Fruit fly (Drosophila melanogaster): ENCODE data around the gene GstD9.

GstD9 gene

DNA sequence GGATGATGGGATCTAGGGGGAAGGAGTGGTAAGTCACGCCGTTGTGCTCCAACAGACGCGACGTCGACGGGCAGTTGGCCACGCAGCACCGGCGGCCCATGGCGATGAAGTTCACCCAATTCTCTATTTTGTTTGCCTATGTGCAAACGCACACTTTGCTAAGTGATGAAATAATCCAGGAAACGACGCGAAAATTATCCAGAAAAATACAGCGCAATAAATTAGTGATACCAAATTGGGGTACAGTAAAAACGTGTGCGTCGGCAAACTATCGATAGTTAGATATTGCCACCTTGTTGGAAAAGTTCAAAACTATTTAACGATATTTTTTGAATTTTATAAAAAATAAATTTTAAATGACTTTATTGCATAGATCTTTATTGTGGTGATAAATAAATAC, 11.3 kb downstream of the GstD9 start, which contains the start of gene MBD-R2 (continued):
- TF ChIP-seq Sry-δ (GFP tag; optimal IDR thresholded peaks at IDR 0.05) (peak; percentile 62), Scr (GFP tag; IDR thresholded peaks at IDR 0.05; ENCODE audit: partially characterized antibody) (peak; percentile 76), tna (GFP tag; IDR thresholded peaks at IDR 0.05; ENCODE audit: partially characterized antibody) (peak; percentile 28; the same call in 1 of the 2 replicates), Dref (GFP tag; IDR thresholded peaks at IDR 0.05) (peak; percentile 67), Myb (GFP tag; optimal IDR thresholded peaks at IDR 0.05) (peak; percentile 65), crol (GFP tag; IDR thresholded peaks at IDR 0.05) (peak; percentile 89), Dek (tag; optimal IDR thresholded peaks at IDR 0.05) (peak; percentile 30), MBD-R2 (GFP tag; IDR thresholded peaks at IDR 0.05) (peak; percentile 82), CG15514 (GFP tag; optimal IDR thresholded peaks at IDR 0.05) (peak; percentile 47), wor (GFP tag; IDR thresholded peaks at IDR 0.05) (no peak), CG34422 (GFP tag; IDR thresholded peaks at IDR 0.05) (0 out of 3 replicates have a peak, but pooled peaks have one; percentile 38), Hr39 (optimal IDR thresholded peaks at IDR 0.05) (no peak), gfzf (GFP tag; optimal IDR thresholded peaks at IDR 0.05) (peak; percentile 74), PHDP (tag; optimal IDR thresholded peaks at IDR 0.05) (peak; percentile 11), Abd-B (GFP tag; optimal IDR thresholded peaks at IDR 0.05) (no peak), CG6654 (GFP tag; optimal IDR thresholded peaks at IDR 0.05) (no peak), pum (GFP tag; optimal IDR thresholded peaks at IDR 0.05) (no peak), CG2712 (tag; optimal IDR thresholded peaks at IDR 0.05) (peak; percentile 38), corto (GFP tag; optimal IDR thresholded peaks at IDR 0.05) (no peak)

DNA sequence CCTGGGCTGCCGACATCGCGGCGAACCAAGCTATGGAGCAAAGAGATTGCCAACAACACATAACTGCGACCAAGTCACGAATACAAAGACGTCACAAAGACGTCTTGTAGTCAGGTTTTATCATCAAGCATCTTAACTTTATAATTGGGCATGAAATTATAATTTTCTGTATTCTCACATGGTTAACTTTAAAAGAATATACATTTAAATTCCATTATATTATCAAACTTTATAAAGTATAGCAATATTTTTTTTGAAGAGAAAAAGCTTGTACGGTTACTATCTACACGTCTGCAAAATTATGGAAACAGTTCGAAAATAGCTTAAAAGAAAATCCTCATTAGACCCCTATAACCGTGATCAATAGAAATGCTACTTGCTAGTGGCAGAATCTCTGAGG, 15.4 kb downstream of the GstD9 start, which contains the start of gene CG10041:
Gene CG10041, minus strand, starts transcription at position 101 of the 400 bp plus-strand sequence.
- TF ChIP-seq Ets97D (GFP tag; optimal IDR thresholded peaks at IDR 0.05) (no peak), Rfx (GFP tag; IDR thresholded peaks at IDR 0.05) (no peak), zen (tag; optimal IDR thresholded peaks at IDR 0.05) (no peak), CG30431 (GFP tag; optimal IDR thresholded peaks at IDR 0.05) (no peak), kay (GFP tag; optimal IDR thresholded peaks at IDR 0.05) (no peak), CG10431 (GFP tag; optimal IDR thresholded peaks at IDR 0.05) (no peak), lbe (GFP tag; optimal IDR thresholded peaks at IDR 0.05) (no peak), CG6689 (GFP tag; IDR thresholded peaks at IDR 0.05) (no peak), CG3838 (GFP tag; optimal IDR thresholded peaks at IDR 0.05) (no peak), grn (GFP tag; optimal IDR thresholded peaks at IDR 0.05) (no peak), insv (GFP tag; optimal IDR thresholded peaks at IDR 0.05) (no peak), CG9437 (GFP tag; optimal IDR thresholded peaks at IDR 0.05) (no peak)

DNA sequence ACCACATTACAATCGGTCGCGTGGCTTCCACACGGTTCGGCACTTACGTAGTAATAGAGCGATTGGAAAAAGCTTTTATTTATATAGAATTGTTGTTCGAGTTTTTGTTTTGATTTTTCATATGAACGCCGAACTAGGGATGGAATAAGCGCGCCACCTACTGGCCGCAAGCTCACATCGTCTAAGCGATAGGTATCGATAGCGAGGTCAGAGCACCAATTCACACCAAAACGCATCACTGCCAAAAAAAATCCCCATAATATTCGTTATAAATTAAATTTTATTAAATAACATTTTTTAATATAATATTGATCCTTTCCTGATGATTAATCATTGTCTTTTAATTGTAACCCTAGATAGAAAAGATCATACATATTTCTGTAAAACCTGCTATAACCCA, 16.9 kb downstream of the GstD9 start, which contains the start of gene CG10038:
Gene CG10038, minus strand, starts transcription at position 148 of the 400 bp plus-strand sequence.
- TF ChIP-seq Dfd (GFP tag; optimal IDR thresholded peaks at IDR 0.05) (no peak), CG9817 (tag; optimal IDR thresholded peaks at IDR 0.05) (peak; percentile 30), slp2 (GFP tag; optimal IDR thresholded peaks at IDR 0.05) (peak; percentile 1), fd3F (GFP tag; optimal IDR thresholded peaks at IDR 0.05) (no peak), mam (GFP tag; optimal IDR thresholded peaks at IDR 0.05) (peak; percentile 45), CG12155 (GFP tag; optimal IDR thresholded peaks at IDR 0.05) (peak; percentile 12), lilli (GFP tag; optimal IDR thresholded peaks at IDR 0.05) (peak; percentile 59), CG4404 (GFP tag; IDR thresholded peaks at IDR 0.05) (no peak), ham (GFP tag; IDR thresholded peaks at IDR 0.05) (no peak), br (optimal IDR thresholded peaks at IDR 0.05) (no peak), Pdp1 (GFP tag; optimal IDR thresholded peaks at IDR 0.05) (peak in 1 of 2 experiments; percentile 15), CG7745 (tag; optimal IDR thresholded peaks at IDR 0.05) (no peak), CG17829 (tag; optimal IDR thresholded peaks at IDR 0.05) (peak; percentile 60), Deaf1 (tag; optimal IDR thresholded peaks at IDR 0.05) (no peak), CrebB (tag; optimal IDR thresholded peaks at IDR 0.05) (no peak), gsb-n (tag; optimal IDR thresholded peaks at IDR 0.05) (no peak), pho (GFP tag; optimal IDR thresholded peaks at IDR 0.05) (peak; percentile 31), Sry-β (GFP tag; optimal IDR thresholded peaks at IDR 0.05) (peak; percentile 59), Trl (optimal IDR thresholded peaks at IDR 0.05) (no peak), Trl (GFP tag; optimal IDR thresholded peaks at IDR 0.05) (peak; percentile 0), CG9609 (GFP tag; optimal IDR thresholded peaks at IDR 0.05) (no peak)
